Fruit fly (Drosophila melanogaster): ENCODE measurements around the gene CG2187.

CG2187 gene

dm6 chr3R:31708240-31708639, 50.2 kb downstream of the CG2187 start, which contains the start of gene CG42693:
Gene CG42693, minus strand, starts transcription at chr3R:31708340.
- no peak for TF ChIP-seq psq (optimal IDR thresholded peaks at IDR 0.05)
- no peak for TF ChIP-seq EcR (GFP tag; optimal IDR thresholded peaks at IDR 0.05)
- TF ChIP-seq usp (GFP tag; optimal IDR thresholded peaks at IDR 0.05) = no peak
- no peak for TF ChIP-seq Dll (optimal IDR thresholded peaks at IDR 0.05)
- TF ChIP-seq CG8478 (optimal IDR thresholded peaks at IDR 0.05) = no peak
- TF ChIP-seq pan (optimal IDR thresholded peaks at IDR 0.05) = no peak

dm6 chr3R:31706895-31707238, 51.6 kb downstream of the CG2187 start:
- TF ChIP-seq Dll (optimal IDR thresholded peaks at IDR 0.05) (no peak), EcR (GFP tag; optimal IDR thresholded peaks at IDR 0.05) (no peak), usp (GFP tag; optimal IDR thresholded peaks at IDR 0.05) (no peak)

dm6 chr3R:31706142-31706894, 52.1 kb downstream of the CG2187 start:
- TF ChIP-seq EcR (GFP tag; optimal IDR thresholded peaks at IDR 0.05) (peak in 1 of 2 experiments; percentile 82), psq (optimal IDR thresholded peaks at IDR 0.05) (no peak)
